Worm (Caenorhabditis elegans) whole organism, young adult: Measurements from ENCODE around the gene dhrr-1.

Experiments used
- pbrm-1 ChIP-seq: fragments of 200-800 bp; sonication (Bioruptor generic); IDR thresholded peaks from 2 replicates; pipeline ENCODE4 v1.3.6; 2022; ENCODE audit warnings: missing genetic modification reagents, missing genetic modification characterization, missing compliant biosample characterization
- ztf-26 ChIP-seq: sonication (generic microtip); optimal IDR thresholded peaks from 2 replicates; lab custom pipeline; 2017; ENCODE audit warnings: missing genetic modification characterization, missing compliant biosample characterization

Gene dhrr-1

ce11 chrIII:9002545-9002944 lies 58.1 kb downstream of the dhrr-1 start, which contains the start of the genes F59B2.15 and zif-1:
TSS of gene F59B2.15 (minus strand) at chrIII:9002645.
TSS of gene zif-1 (plus strand) at chrIII:9002779.
- TF ChIP-seq ztf-26 (tag; lab: Kevin White, UChicago) (no peak), pbrm-1 (no peak)
